Worm (Caenorhabditis elegans): Measurements from ENCODE around the gene Y102A11A.9.

Y102A11A.9 gene

ce11 chrX:2047208-2047946 lies 34.4 kb downstream of the Y102A11A.9 start:
- no peak for TF ChIP-seq unc-62 (GFP tag; optimal IDR thresholded peaks at IDR 0.05)

ce11 chrX:2048865-2049405 lies 36.0 kb downstream of the Y102A11A.9 start:
- no peak for TF ChIP-seq unc-62 (GFP tag; optimal IDR thresholded peaks at IDR 0.05)

ce11 chrX:2050212-2050611 lies 37.3 kb downstream of the Y102A11A.9 start:
- no peak for TF ChIP-seq unc-62 (GFP tag; optimal IDR thresholded peaks at IDR 0.05)

- TF ChIP-seq unc-62 (GFP tag; optimal IDR thresholded peaks at IDR 0.05), result no peak
These were observed 38.7 kb downstream of the Y102A11A.9 start, which contains the start of gene Y102A11A.1 for ce11 chrX:2051602-2052001. Y102A11A.1 (plus strand) TSS chrX:2051824.

ce11 chrX:2064730-2065129 lies 51.8 kb downstream of the Y102A11A.9 start, which contains the start of gene F49H12.7:
F49H12.7 (plus strand) TSS chrX:2065030.
- TF ChIP-seq unc-62 (GFP tag; optimal IDR thresholded peaks at IDR 0.05), result no peak

Measured in whole organism, dauer.